Worm (Caenorhabditis elegans) whole organism, L2 larva: ENCODE measurements around the gene rnp-9.

ENCODE experiments used
- C34F6.9 ChIP-seq: fragments of 150-350 bp; optimal IDR thresholded peaks from 2 replicates; lab custom pipeline; 2014; ENCODE audit warnings: missing biosample characterization, missing genetic modification characterization
- F13H6.1 ChIP-seq: sonication (generic microtip); optimal IDR thresholded peaks from 2 replicates; lab custom pipeline; 2016; ENCODE audit warnings: missing genetic modification characterization, missing compliant biosample characterization
- R02D3.7 ChIP-seq: fragments of 150-350 bp; optimal IDR thresholded peaks from 2 replicates; lab custom pipeline; 2014; ENCODE audit warnings: missing biosample characterization, missing genetic modification characterization
- ZK546.5 ChIP-seq: sonication (generic microtip); optimal IDR thresholded peaks from 2 replicates; lab custom pipeline; 2017; ENCODE audit warnings: missing biosample characterization, missing genetic modification characterization
- aly-2 ChIP-seq: fragments of 150-350 bp; optimal IDR thresholded peaks from 2 replicates; lab custom pipeline; 2014; ENCODE audit warnings: missing biosample characterization, missing genetic modification characterization
- ama-1 ChIP-seq: fragments of 150-350 bp; optimal IDR thresholded peaks from 2 replicates; lab custom pipeline; 2018; ENCODE audit warnings: inconsistent platforms
- blmp-1 ChIP-seq: sonication (generic microtip); optimal IDR thresholded peaks from 2 replicates; lab custom pipeline; 2017; ENCODE audit warnings: missing genetic modification characterization, mild to moderate bottlenecking, missing compliant biosample characterization, antibody characterized with exemption, moderate library complexity; ENCODE audit not compliant: insufficient read depth
- ceh-82 ChIP-seq: fragments of 150-350 bp; optimal IDR thresholded peaks from 2 replicates; lab custom pipeline; 2014; ENCODE audit warnings: missing biosample characterization, missing genetic modification characterization
- crh-2 ChIP-seq: sonication (generic microtip); optimal IDR thresholded peaks from 2 replicates; lab custom pipeline; 2017; ENCODE audit warnings: missing biosample characterization, missing genetic modification characterization
- dmd-4 ChIP-seq: sonication (generic microtip); optimal IDR thresholded peaks from 2 replicates; lab custom pipeline; 2017; ENCODE audit warnings: missing biosample characterization, missing genetic modification characterization
- egl-27 ChIP-seq: sonication (generic microtip); optimal IDR thresholded peaks from 3 replicates; lab custom pipeline; 2017; ENCODE audit warnings: missing biosample characterization, missing genetic modification reagents, missing genetic modification characterization
- elt-3 ChIP-seq: sonication (generic microtip); optimal IDR thresholded peaks from 2 replicates; lab custom pipeline; 2017; ENCODE audit warnings: missing biosample characterization, missing genetic modification characterization
- fos-1 ChIP-seq: fragments of 150-350 bp; optimal IDR thresholded peaks from 2 replicates; lab custom pipeline; 2014; ENCODE audit warnings: missing biosample characterization, missing genetic modification characterization
- gmeb-1 ChIP-seq: fragments of 150-350 bp; optimal IDR thresholded peaks from 2 replicates; lab custom pipeline; 2014; ENCODE audit warnings: missing biosample characterization, missing genetic modification characterization
- lin-13 ChIP-seq: fragments of 150-350 bp; optimal IDR thresholded peaks from 2 replicates; lab custom pipeline; 2014; ENCODE audit warnings: missing biosample characterization, missing genetic modification reagents, missing genetic modification characterization
- lin-39 ChIP-seq: fragments of 150-350 bp; optimal IDR thresholded peaks from 2 replicates; lab custom pipeline; 2014; ENCODE audit warnings: missing biosample characterization, missing genetic modification reagents, missing genetic modification characterization
- lsy-2 ChIP-seq, 2 experiments: fragments of 150-350 bp in 1 of 2; sonication (generic microtip) in 1 of 2; optimal IDR thresholded peaks; 2 replicates each; lab custom pipeline; 2014 to 2017; ENCODE audit warnings: missing biosample characterization in 2 of 2, missing genetic modification characterization in 2 of 2
- mdl-1 ChIP-seq, 2 experiments: fragments of 150-350 bp in 1 of 2; sonication (generic microtip) in 1 of 2; optimal IDR thresholded peaks; 2 replicates each; lab custom pipeline; 2017; ENCODE audit warnings: missing biosample characterization in 2 of 2, missing genetic modification characterization in 2 of 2
- nhr-10 ChIP-seq: sonication (generic microtip); optimal IDR thresholded peaks from 2 replicates; lab custom pipeline; 2017; ENCODE audit warnings: missing biosample characterization, missing genetic modification characterization
- nhr-12 ChIP-seq: fragments of 150-350 bp; optimal IDR thresholded peaks from 2 replicates; lab custom pipeline; 2014; ENCODE audit warnings: missing biosample characterization, missing genetic modification characterization
- nhr-129 ChIP-seq: fragments of 150-350 bp; optimal IDR thresholded peaks from 2 replicates; lab custom pipeline; 2014; ENCODE audit warnings: missing biosample characterization, missing genetic modification characterization
- nhr-25 ChIP-seq: fragments of 150-350 bp; sonication (generic microtip); optimal IDR thresholded peaks from 3 replicates; lab custom pipeline; 2014; ENCODE audit warnings: missing biosample characterization, missing genetic modification characterization
- nhr-77 ChIP-seq: fragments of 150-350 bp; optimal IDR thresholded peaks from 2 replicates; lab custom pipeline; 2014; ENCODE audit warnings: missing biosample characterization, missing genetic modification characterization
- sem-4 ChIP-seq: fragments of 150-350 bp; optimal IDR thresholded peaks from 2 replicates; lab custom pipeline; 2014; ENCODE audit warnings: missing biosample characterization, missing genetic modification reagents, missing genetic modification characterization
- skn-1 ChIP-seq: sonication (generic microtip); optimal IDR thresholded peaks from 2 replicates; lab custom pipeline; 2017; ENCODE audit warnings: missing biosample characterization, missing genetic modification characterization
- sma-3 ChIP-seq: sonication (generic microtip); optimal IDR thresholded peaks from 2 replicates; lab custom pipeline; 2016; ENCODE audit warnings: missing genetic modification reagents, missing genetic modification characterization, missing compliant biosample characterization
- sma-9 ChIP-seq, 2 experiments: fragments of 150-350 bp in 1 of 2; sonication (generic microtip) in 1 of 2; optimal IDR thresholded peaks; 2 replicates each; lab custom pipeline; 2014 to 2016; ENCODE audit warnings: missing genetic modification characterization in 2 of 2, mild to moderate bottlenecking in 1 of 2, missing biosample characterization in 1 of 2, missing compliant biosample characterization in 1 of 2, missing genetic modification reagents in 1 of 2, moderate library complexity in 1 of 2
- snpc-4 ChIP-seq: fragments of 150-350 bp; optimal IDR thresholded peaks from 2 replicates; lab custom pipeline; 2014; ENCODE audit warnings: missing biosample characterization, missing genetic modification characterization
- unc-39 ChIP-seq: fragments of 150-350 bp; optimal IDR thresholded peaks from 2 replicates; lab custom pipeline; 2014; ENCODE audit warnings: missing biosample characterization, missing genetic modification characterization
- unc-55 ChIP-seq: fragments of 150-350 bp; sonication (generic microtip); optimal IDR thresholded peaks from 3 replicates; lab custom pipeline; 2014; ENCODE audit warnings: missing biosample characterization, missing genetic modification reagents, missing genetic modification characterization
- zag-1 ChIP-seq: fragments of 150-350 bp; optimal IDR thresholded peaks from 2 replicates; lab custom pipeline; 2014; ENCODE audit warnings: missing biosample characterization, missing genetic modification characterization
- ztf-1 ChIP-seq: fragments of 200-800 bp; sonication (Bioruptor generic); conservative IDR thresholded peaks from 2 replicates; pipeline ENCODE4 v1.3.6; 2022; ENCODE audit warnings: missing genetic modification characterization, missing compliant biosample characterization
- ztf-11 ChIP-seq: sonication (generic microtip); optimal IDR thresholded peaks from 2 replicates; lab custom pipeline; 2017; ENCODE audit warnings: missing biosample characterization, missing genetic modification characterization

The rnp-9 gene

DNA sequence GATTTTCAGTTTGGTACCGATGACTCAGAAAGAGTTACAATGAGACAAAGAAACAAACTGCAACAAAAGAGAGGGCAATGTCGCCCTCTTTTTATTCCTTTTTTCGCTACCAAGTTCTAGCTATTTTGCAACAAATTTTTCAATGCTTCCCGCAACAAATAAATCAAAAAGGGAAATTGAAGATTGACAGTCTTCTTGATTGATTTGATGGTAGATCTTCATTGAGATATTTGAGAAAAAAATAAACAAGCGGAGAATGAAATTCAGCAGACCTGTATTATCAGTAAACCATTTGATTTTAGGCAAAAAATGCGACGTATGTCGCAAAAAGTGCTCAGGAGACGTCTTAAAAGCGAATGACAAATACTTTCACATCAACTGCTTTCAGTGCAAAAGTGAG is 19.9 kb upstream of the rnp-9 start:
- TF ChIP-seq nhr-25 (tag; lab: Kevin White, UChicago) (peak; percentile 21), nhr-129 (peak; percentile 8), elt-3 (no peak), blmp-1 (peak; percentile 34), C34F6.9 (tag; lab: Kevin White, UChicago) (no peak)
- TF ChIP-seq, all 48 proteins: peak for 3

DNA sequence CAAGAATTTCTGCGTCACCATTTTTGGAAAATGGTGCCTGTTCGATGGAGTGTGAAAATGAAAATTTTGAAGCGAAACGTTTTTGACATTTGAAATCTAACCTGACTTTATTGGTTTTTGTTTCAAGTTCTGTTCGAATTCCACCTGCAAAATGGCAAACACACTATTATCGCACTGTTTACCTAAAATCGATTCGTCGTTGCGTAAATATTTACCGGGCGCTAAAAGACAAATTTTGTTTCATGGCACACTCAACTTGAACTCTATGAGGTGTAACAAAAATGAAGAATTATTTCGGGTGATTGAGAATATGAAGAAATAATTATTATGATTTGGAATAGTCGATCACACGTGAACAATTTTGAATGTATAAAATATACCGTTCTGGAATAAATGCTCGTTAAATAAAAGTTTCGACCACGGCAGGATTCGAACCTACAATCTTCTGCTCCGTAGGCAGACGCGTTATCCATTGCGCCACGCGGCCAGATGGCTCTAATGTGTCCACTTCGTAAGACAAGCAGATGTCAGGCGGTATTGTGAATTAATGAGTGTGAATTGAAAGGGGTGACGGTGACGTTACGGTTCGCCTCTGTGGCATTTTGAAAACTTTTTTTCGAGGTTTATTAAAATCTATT is 18.8 kb upstream of the rnp-9 start:
- TF ChIP-seq lin-13 (GFP tag; lab: Kevin White, UChicago) (peak; percentile 16), egl-27 (tag; lab: Kevin White, UChicago) (no peak), ceh-82 (tag; lab: Kevin White, UChicago) (no peak), snpc-4 (tag; lab: Kevin White, UChicago) (no peak), unc-55 (GFP tag; lab: Kevin White, UChicago) (no peak), nhr-77 (no peak), sma-9 (GFP tag; optimal IDR thresholded peaks at IDR 0.05; lab: Kevin White, UChicago) (no peak), sma-9 (tag; optimal IDR thresholded peaks at IDR 0.05; lab: Kevin White, UChicago) (no peak), unc-39 (no peak), ztf-1 (GFP tag; lab: Robert Waterston, UW) (no peak), mdl-1 (tag; optimal IDR thresholded peaks at IDR 0.05; lab: Kevin White, UChicago) (no peak), R02D3.7 (tag; lab: Kevin White, UChicago) (no peak), fos-1 (tag; lab: Kevin White, UChicago) (no peak), dmd-4 (no peak), blmp-1 (no peak), lin-39 (tag; lab: Kevin White, UChicago) (no peak), C34F6.9 (tag; lab: Kevin White, UChicago) (no peak), sma-3 (GFP tag; lab: Kevin White, UChicago) (peak; percentile 23), nhr-12 (tag; lab: Kevin White, UChicago) (no peak), aly-2 (tag; lab: Kevin White, UChicago) (no peak), nhr-10 (tag; lab: Kevin White, UChicago) (no peak), crh-2 (tag; lab: Kevin White, UChicago) (peak; percentile 45), skn-1 (tag; lab: Kevin White, UChicago) (no peak), elt-3 (no peak), ZK546.5 (tag; lab: Kevin White, UChicago) (no peak), zag-1 (no peak), F13H6.1 (tag; lab: Kevin White, UChicago) (peak; percentile 42)

DNA sequence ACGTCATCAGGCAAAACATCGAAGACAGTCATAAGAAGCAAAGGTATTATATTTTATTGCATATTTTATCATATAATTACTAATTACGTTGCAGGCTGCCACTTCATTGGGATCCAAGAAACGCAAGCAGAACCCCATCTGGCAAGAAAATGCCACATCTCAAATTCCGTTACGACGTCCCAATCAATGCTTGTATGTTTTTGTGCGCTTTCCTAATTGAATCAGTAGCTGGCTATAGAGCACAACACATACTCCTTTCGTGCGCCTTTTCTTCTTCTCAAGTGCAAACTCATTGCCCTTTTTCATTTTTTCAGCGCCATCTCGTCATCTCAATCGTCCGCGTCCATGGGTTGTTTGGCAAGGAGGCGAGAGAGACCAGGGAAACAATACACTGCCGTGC is 16.2 kb upstream of the rnp-9 start:
- no peak for TF ChIP-seq blmp-1
- no peak for TF ChIP-seq R02D3.7 (tag; lab: Kevin White, UChicago)
- TF ChIP-seq aly-2 (tag; lab: Kevin White, UChicago): no peak
- no peak for TF ChIP-seq nhr-10 (tag; lab: Kevin White, UChicago)
- no peak for TF ChIP-seq gmeb-1 (tag; lab: Kevin White, UChicago)
- TF ChIP-seq nhr-129: no peak
- TF ChIP-seq lsy-2 (tag; optimal IDR thresholded peaks at IDR 0.05; lab: Kevin White, UChicago): no peak
- TF ChIP-seq snpc-4 (tag; lab: Kevin White, UChicago): no peak
- TF ChIP-seq, all 48 proteins: peak for 0

DNA sequence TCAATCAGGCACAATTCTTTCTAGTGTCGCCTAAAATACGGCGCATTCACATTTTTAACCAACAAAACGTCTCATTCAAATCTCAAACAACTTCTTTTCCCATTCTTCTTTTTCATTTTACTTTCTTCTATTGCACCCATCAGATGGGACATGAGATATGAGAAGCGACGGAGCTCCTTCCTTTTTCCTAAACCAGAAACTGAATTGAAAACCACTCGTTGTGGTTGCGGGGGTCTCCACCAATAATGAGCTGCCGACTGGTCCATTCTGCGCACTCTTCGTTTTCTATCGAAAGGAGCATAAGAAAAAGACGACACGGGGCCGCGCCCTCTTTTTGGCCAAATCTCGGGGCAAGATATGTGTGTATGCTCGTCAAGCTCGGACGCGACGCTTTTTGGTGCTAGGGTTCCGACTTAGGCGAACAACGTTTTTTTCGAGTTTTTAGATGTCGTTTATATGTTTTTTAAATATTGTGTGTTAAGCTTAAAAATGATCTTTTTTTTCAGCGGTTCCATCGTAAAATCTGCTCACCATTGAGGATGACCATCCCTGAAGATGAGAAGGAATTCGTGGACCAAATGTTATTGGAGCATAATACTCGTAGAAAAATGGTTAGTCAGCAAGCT is 12.7 kb upstream of the rnp-9 start, which contains the start of gene F09B9.5:
F09B9.5 (plus strand) TSS at position 501 of the 626 bp plus-strand sequence.
- TF ChIP-seq aly-2 (tag; lab: Kevin White, UChicago): no peak
- peak; percentile 6 for TF ChIP-seq zag-1
- peak; percentile 20 for TF ChIP-seq sem-4 (tag; lab: Kevin White, UChicago)
- no peak for TF ChIP-seq nhr-10 (tag; lab: Kevin White, UChicago)
- TF ChIP-seq C34F6.9 (tag; lab: Kevin White, UChicago): peak; percentile 14
- TF ChIP-seq egl-27 (tag; lab: Kevin White, UChicago): peak; percentile 20
- no peak for TF ChIP-seq ama-1
- no peak for TF ChIP-seq R02D3.7 (tag; lab: Kevin White, UChicago)
- TF ChIP-seq ztf-11 (tag; lab: Kevin White, UChicago): no peak
- TF ChIP-seq, all 48 proteins: peak for 4
